Fruit fly (Drosophila melanogaster) S2 (cell line): Measurements from ENCODE around the gene CG10638.

ENCODE experiments used
- CG8478 ChIP-seq: fragments of >200 bp; optimal IDR thresholded peaks from 2 replicates; lab custom pipeline; 2018
- CTCF ChIP-seq, 2 experiments: fragments of >200 bp; optimal IDR thresholded peaks; 2 replicates each; lab custom pipeline; 2018

- TF ChIP-seq CG8478 (no peak), CTCF (optimal IDR thresholded peaks at IDR 0.05; lab: Kevin White, UChicago) (no peak)
These were observed 5.9 kb upstream of the CG10638 start for dm6 chr3L:12506963-12507552.
